Worm (Caenorhabditis elegans) whole organism, L2 larva: ENCODE results near the gene oma-1.

ENCODE experiments used
- elt-1 ChIP-seq: fragments of 150-350 bp; optimal IDR thresholded peaks from 2 replicates; lab custom pipeline; 2014; ENCODE audit warnings: missing biosample characterization, missing genetic modification characterization
- mdl-1 ChIP-seq, 2 experiments: fragments of 150-350 bp in 1 of 2; sonication (generic microtip) in 1 of 2; optimal IDR thresholded peaks; 2 replicates each; lab custom pipeline; 2017; ENCODE audit warnings: missing biosample characterization in 2 of 2, missing genetic modification characterization in 2 of 2
- nhr-11 ChIP-seq: fragments of 150-350 bp; optimal IDR thresholded peaks from 2 replicates; lab custom pipeline; 2014; ENCODE audit warnings: missing biosample characterization, missing genetic modification characterization
- skn-1 ChIP-seq: sonication (generic microtip); optimal IDR thresholded peaks from 2 replicates; lab custom pipeline; 2017; ENCODE audit warnings: missing biosample characterization, missing genetic modification characterization
- zag-1 ChIP-seq: fragments of 150-350 bp; optimal IDR thresholded peaks from 2 replicates; lab custom pipeline; 2014; ENCODE audit warnings: missing biosample characterization, missing genetic modification characterization

DNA sequence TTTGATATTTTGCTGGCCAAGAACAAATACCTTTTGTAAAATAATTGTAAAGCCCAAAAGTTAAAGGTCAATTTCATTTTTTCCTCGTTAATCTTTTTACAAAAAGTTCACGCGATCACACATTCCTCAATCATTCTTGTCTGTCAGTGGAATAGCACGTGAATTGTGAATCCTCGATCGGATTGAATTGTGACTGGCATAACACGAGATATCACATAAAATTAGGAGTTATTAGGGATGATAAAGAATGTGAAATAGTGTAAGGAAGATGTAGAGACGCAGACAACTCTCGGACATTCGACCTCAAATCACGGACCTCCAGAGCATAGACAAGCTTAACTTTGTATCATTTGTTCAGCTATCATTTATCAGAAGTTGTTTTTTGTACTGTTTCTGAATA is 17.4 kb downstream of the oma-1 start, which contains the start of gene C27B7.6:
- TF ChIP-seq zag-1 (no peak), skn-1 (no peak), elt-1 (no peak), nhr-11 (tag; lab: Kevin White, UChicago) (no peak), mdl-1 (tag; optimal IDR thresholded peaks at IDR 0.05; lab: Kevin White, UChicago) (no peak)
